Fruit fly (Drosophila melanogaster) whole organism, prepupa: ENCODE measurements around the gene CG6654.

Source experiments
- CG34406 ChIP-seq: fragments of 200-800 bp; sonication (Bioruptor generic); optimal IDR thresholded peaks from 3 replicates; lab custom pipeline; 2016; ENCODE audit warnings: missing biosample characterization, missing genetic modification characterization
- CG6163 ChIP-seq: fragments of 200-800 bp; sonication (Bioruptor generic); IDR thresholded peaks from 3 replicates; pipeline ENCODE4 v1.3.6; 2022; ENCODE audit warnings: missing biosample characterization, missing genetic modification characterization
- Ets96B ChIP-seq: fragments of 200-800 bp; optimal IDR thresholded peaks from 2 replicates; lab custom pipeline; 2019; ENCODE audit warnings: missing biosample characterization, mild to moderate bottlenecking, missing genetic modification characterization, moderate library complexity

DNA sequence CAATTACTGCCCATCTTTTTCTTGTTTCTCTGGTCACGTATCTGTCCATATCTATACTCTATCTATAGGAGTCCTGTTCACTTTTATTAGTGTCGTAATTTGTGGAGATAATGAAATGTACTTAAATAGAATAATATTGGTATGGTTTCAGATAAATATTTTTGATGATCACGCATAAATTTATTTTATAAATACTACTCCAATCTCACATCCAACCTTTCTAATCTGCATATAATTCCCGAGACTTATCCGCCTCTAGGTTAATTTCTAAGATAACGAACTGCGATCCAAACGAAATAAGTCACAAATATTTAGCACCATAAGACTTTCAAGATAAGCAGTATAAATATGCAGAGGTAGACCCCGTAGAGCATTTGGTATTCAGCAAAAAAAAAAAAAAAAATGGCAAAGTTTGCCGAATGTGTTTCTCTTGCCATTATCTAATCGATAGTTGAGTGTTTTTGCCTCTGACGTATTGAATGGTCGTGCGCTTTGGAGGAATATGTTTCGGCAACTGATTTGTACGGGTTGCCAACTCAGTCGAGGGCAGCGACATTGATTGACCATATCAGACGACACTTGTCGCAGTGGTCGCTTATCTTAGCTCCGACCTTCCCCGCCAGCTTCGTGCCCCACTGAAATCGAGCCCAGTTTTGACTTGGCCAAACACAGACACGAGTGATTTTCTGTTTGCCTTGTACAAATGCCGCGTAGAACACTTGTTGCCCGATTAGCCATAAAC is 15.2 kb downstream of the CG6654 start:
- TF ChIP-seq CG34406 (GFP tag; lab: Kevin White, UChicago) (no peak), CG6163 (GFP tag; lab: Robert Waterston, UW) (no peak), Ets96B (no peak)
